Worm (Caenorhabditis elegans): Measurements from ENCODE around the gene srh-304.

ce11 chrV:17831350-17831749, 2.9 kb downstream of the srh-304 start, which contains the start of gene srh-303:
- TF ChIP-seq nhr-237 (tag; optimal IDR thresholded peaks at IDR 0.05) (no peak), pha-4 (tag; optimal IDR thresholded peaks at IDR 0.05) (no peak), sptf-1 (tag; optimal IDR thresholded peaks at IDR 0.05) (no peak), elt-3 (tag; optimal IDR thresholded peaks at IDR 0.05) (no peak), mab-5 (tag; optimal IDR thresholded peaks at IDR 0.05) (no peak), mep-1 (tag; optimal IDR thresholded peaks at IDR 0.05) (no peak), unc-62 (GFP tag; optimal IDR thresholded peaks at IDR 0.05) (no peak), ztf-11 (tag; optimal IDR thresholded peaks at IDR 0.05) (no peak), M03D4.4 (tag; optimal IDR thresholded peaks at IDR 0.05) (no peak)

All from whole organism, mixed stage, embryonic.